Fruit fly (Drosophila melanogaster): ENCODE data around the gene Or85e.

Or85e gene

DNA sequence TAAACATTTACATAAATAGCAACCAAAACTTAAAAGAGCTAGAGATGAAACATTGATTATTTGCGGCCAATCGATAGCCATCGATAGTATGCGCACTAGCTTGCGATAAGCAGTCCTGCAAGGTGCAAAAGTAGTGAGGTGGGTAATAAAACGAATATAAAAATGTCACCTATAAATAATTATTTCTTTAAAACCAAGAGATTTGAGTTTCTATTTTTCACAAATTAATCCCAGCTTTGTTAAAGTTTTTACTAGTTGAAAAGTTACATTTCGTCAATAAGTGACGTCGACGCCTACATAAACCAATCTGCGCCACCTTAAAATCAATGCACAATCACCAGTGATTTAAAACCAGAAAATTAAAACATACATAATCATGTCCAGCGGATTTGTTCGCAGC, 15.1 kb upstream of the Or85e start, which contains the start of the genes Mkk4 and SLIRP2 (continued):
- TF ChIP-seq CG18764 (GFP tag; optimal IDR thresholded peaks at IDR 0.05) (peak; percentile 98), CG2712 (tag; optimal IDR thresholded peaks at IDR 0.05) (peak; percentile 99), CG31224 (GFP tag; IDR thresholded peaks at IDR 0.05) (peak; percentile 97), phol (tag; optimal IDR thresholded peaks at IDR 0.05) (peak; percentile 99), CG8281 (tag; optimal IDR thresholded peaks at IDR 0.05) (peak; percentile 93), jigr1 (GFP tag; IDR thresholded peaks at IDR 0.05) (peak; percentile 97), CG10274 (GFP tag; optimal IDR thresholded peaks at IDR 0.05) (peak; percentile 92), sens-2 (GFP tag; IDR thresholded peaks at IDR 0.05) (peak; percentile 99), gt (GFP tag; IDR thresholded peaks at IDR 0.05) (peak; percentile 98), CG15479 (GFP tag; optimal IDR thresholded peaks at IDR 0.05) (peak; percentile 74), Atf3 (GFP tag; optimal IDR thresholded peaks at IDR 0.05) (peak; percentile 99), gsb (GFP tag; IDR thresholded peaks at IDR 0.05) (peak; percentile 98), sr (GFP tag; IDR thresholded peaks at IDR 0.05) (peak; percentile 95), tx (GFP tag; optimal IDR thresholded peaks at IDR 0.05) (peak; percentile 99), Vsx1 (GFP tag; optimal IDR thresholded peaks at IDR 0.05) (peak; percentile 95), dysf (GFP tag; IDR thresholded peaks at IDR 0.05) (peak; percentile 99), NK7.1 (GFP tag; optimal IDR thresholded peaks at IDR 0.05) (peak; percentile 98), CG18011 (GFP tag; optimal IDR thresholded peaks at IDR 0.05) (peak; percentile 92), Nf-YA (GFP tag; IDR thresholded peaks at IDR 0.05) (peak; percentile 97), Hsf (GFP tag; optimal IDR thresholded peaks at IDR 0.05) (peak; percentile 100), crol (GFP tag; IDR thresholded peaks at IDR 0.05) (peak; percentile 81), CG15011 (GFP tag; optimal IDR thresholded peaks at IDR 0.05) (peak; percentile 98), Eip74EF (GFP tag; optimal IDR thresholded peaks at IDR 0.05) (peak in 1 of 2 experiments; percentile 98), CG1602 (GFP tag; optimal IDR thresholded peaks at IDR 0.05) (peak; percentile 100), CG7271 (tag; optimal IDR thresholded peaks at IDR 0.05) (peak; percentile 97), CG1792 (GFP tag; optimal IDR thresholded peaks at IDR 0.05) (peak; percentile 97), dimm (GFP tag; IDR thresholded peaks at IDR 0.05) (peak; percentile 97), Sry-δ (GFP tag; optimal IDR thresholded peaks at IDR 0.05) (peak; percentile 99), dati (GFP tag; IDR thresholded peaks at IDR 0.05) (peak; percentile 98), Abd-B (GFP tag; optimal IDR thresholded peaks at IDR 0.05) (peak; percentile 99), CG12236 (GFP tag; optimal IDR thresholded peaks at IDR 0.05) (peak; percentile 98), bigmax (GFP tag; optimal IDR thresholded peaks at IDR 0.05) (peak; percentile 72), sens (GFP tag) (peak; percentile 100), CG8944 (GFP tag; optimal IDR thresholded peaks at IDR 0.05) (peak; percentile 99), CG1233 (GFP tag; optimal IDR thresholded peaks at IDR 0.05) (peak; percentile 98), CG4854 (GFP tag; optimal IDR thresholded peaks at IDR 0.05) (peak; percentile 98), CG4282 (GFP tag; optimal IDR thresholded peaks at IDR 0.05) (peak; percentile 96), tna (GFP tag; IDR thresholded peaks at IDR 0.05; ENCODE audit: partially characterized antibody) (peak; percentile 83), da (GFP tag; optimal IDR thresholded peaks at IDR 0.05) (peak; percentile 97), yki (optimal IDR thresholded peaks at IDR 0.05) (no peak), CG17385 (GFP tag; optimal IDR thresholded peaks at IDR 0.05) (peak; percentile 98), CG7357 (GFP tag; IDR thresholded peaks at IDR 0.05) (peak; percentile 96), CG43689 (GFP tag; IDR thresholded peaks at IDR 0.05) (peak; percentile 97), dpn (GFP tag; optimal IDR thresholded peaks at IDR 0.05) (peak; percentile 99), ro (GFP tag; IDR thresholded peaks at IDR 0.05) (peak; percentile 97), B-H1 (GFP tag; IDR thresholded peaks at IDR 0.05) (peak; percentile 98), ranshi (GFP tag; IDR thresholded peaks at IDR 0.05) (peak; percentile 99), Rx (GFP tag; IDR thresholded peaks at IDR 0.05) (peak; percentile 97), Bteb2 (GFP tag; optimal IDR thresholded peaks at IDR 0.05) (peak; percentile 99), Jarid2 (GFP tag; optimal IDR thresholded peaks at IDR 0.05) (peak; percentile 91), pb (GFP tag; optimal IDR thresholded peaks at IDR 0.05) (peak; percentile 98), lilli (GFP tag; optimal IDR thresholded peaks at IDR 0.05) (peak; percentile 100)

Measured in whole organism, embryonic.